Worm (Caenorhabditis elegans): ENCODE data around the gene C23H4.8.

The C23H4.8 gene

DNA sequence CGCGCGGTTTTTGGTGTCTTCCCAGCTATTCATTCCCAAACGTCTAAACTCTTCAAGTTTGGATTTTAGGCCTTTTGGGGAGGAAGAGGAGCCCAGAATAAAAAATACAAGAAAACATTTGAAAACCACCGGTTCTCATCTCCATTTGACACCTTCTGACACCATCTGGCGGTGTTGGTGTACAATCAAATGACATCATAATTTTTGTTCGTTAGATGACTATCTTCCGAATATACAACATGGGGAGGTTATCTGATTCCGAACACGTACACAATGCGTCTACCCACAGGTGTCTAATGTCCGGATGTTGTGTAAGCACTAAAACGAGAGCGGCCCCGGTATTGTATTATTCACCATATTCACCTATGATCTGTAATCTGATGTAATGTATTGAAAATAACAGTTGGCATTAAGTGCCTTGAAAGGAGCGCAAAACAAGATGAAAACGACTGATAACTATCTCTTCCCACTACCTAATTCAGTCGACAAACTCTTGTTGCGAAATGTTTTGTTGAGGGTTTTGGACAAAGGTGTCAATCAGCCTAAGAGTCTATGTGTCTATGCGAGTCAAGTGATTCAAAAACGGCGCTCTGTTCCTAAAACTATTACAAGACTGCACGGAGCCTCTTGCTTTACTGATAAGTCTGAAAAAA is 44.4 kb upstream of the C23H4.8 start (continued):
- TF ChIP-seq pha-4 (GFP tag; IDR thresholded peaks at IDR 0.05): peak; percentile 37; the same call in 1 of the 2 replicates
- TF ChIP-seq pha-4 (tag; optimal IDR thresholded peaks at IDR 0.05): no peak
- peak; percentile 23 for TF ChIP-seq T20F7.1 (GFP tag; optimal IDR thresholded peaks at IDR 0.05)
- peak; percentile 62 for TF ChIP-seq nhr-77 (tag; optimal IDR thresholded peaks at IDR 0.05)
- TF ChIP-seq lsy-2 (tag; optimal IDR thresholded peaks at IDR 0.05): peak in 1 of 2 experiments; percentile 41
- no peak for TF ChIP-seq nhr-237 (tag; optimal IDR thresholded peaks at IDR 0.05)
- peak; percentile 64 for TF ChIP-seq nhr-10 (tag; optimal IDR thresholded peaks at IDR 0.05)
- TF ChIP-seq hlh-30 (tag; optimal IDR thresholded peaks at IDR 0.05; ENCODE audit: insufficient read depth): peak; percentile 65
- TF ChIP-seq lin-1 (GFP tag; IDR thresholded peaks at IDR 0.05): peak; percentile 62; the same call in 1 of the 2 replicates
- peak; percentile 73 for TF ChIP-seq nhr-102 (tag; optimal IDR thresholded peaks at IDR 0.05)
- no peak for TF ChIP-seq ZK546.5 (tag; optimal IDR thresholded peaks at IDR 0.05)
- no peak for TF ChIP-seq ZK337.2 (GFP tag; IDR thresholded peaks at IDR 0.05)
- peak in 1 of 2 experiments; percentile 11 for TF ChIP-seq mdl-1 (tag; optimal IDR thresholded peaks at IDR 0.05)
- peak; percentile 20; the same call in 1 of the 2 replicates for TF ChIP-seq hmg-1.1 (GFP tag; IDR thresholded peaks at IDR 0.05)
- no peak for TF ChIP-seq lir-3 (tag; optimal IDR thresholded peaks at IDR 0.05)
- TF ChIP-seq nhr-48 (tag; optimal IDR thresholded peaks at IDR 0.05): peak; percentile 93
- TF ChIP-seq dmd-8 (GFP tag; IDR thresholded peaks at IDR 0.05): no peak
- TF ChIP-seq nhr-11 (tag; optimal IDR thresholded peaks at IDR 0.05): no peak
- no peak for TF ChIP-seq Y5F2A.4 (GFP tag; optimal IDR thresholded peaks at IDR 0.05)
- no peak for TF ChIP-seq mdt-29 (GFP tag; IDR thresholded peaks at IDR 0.05)
- no peak for TF ChIP-seq jun-1 (tag; optimal IDR thresholded peaks at IDR 0.05)
- TF ChIP-seq dve-1 (tag; optimal IDR thresholded peaks at IDR 0.05; ENCODE audit: insufficient read depth): peak; percentile 85
- TF ChIP-seq tra-1 (GFP tag; IDR thresholded peaks at IDR 0.05): peak; percentile 75; the same call in 1 of the 2 replicates
- TF ChIP-seq lin-13 (GFP tag; optimal IDR thresholded peaks at IDR 0.05): no peak
- TF ChIP-seq pqm-1 (tag; optimal IDR thresholded peaks at IDR 0.05): peak; percentile 88
- no peak for TF ChIP-seq egl-43 (GFP tag; IDR thresholded peaks at IDR 0.05)
- TF ChIP-seq fkh-10 (GFP tag; optimal IDR thresholded peaks at IDR 0.05): no peak
- TF ChIP-seq mep-1 (tag; optimal IDR thresholded peaks at IDR 0.05): peak; percentile 49
- TF ChIP-seq ceh-32 (tag; optimal IDR thresholded peaks at IDR 0.05; ENCODE audit: poor library complexity): no peak
- TF ChIP-seq daf-12 (tag; optimal IDR thresholded peaks at IDR 0.05): no peak
- TF ChIP-seq F37D6.2 (tag; optimal IDR thresholded peaks at IDR 0.05): no peak
- TF ChIP-seq daf-16 (GFP tag; optimal IDR thresholded peaks at IDR 0.05): peak in 1 of 2 experiments; percentile 67
- peak; percentile 98 for TF ChIP-seq daf-16 (tag; optimal IDR thresholded peaks at IDR 0.05)
- TF ChIP-seq php-3 (GFP tag; IDR thresholded peaks at IDR 0.05): peak; percentile 70; the same call in 1 of the 2 replicates
- TF ChIP-seq aly-2 (tag; optimal IDR thresholded peaks at IDR 0.05): no peak
- no peak for TF ChIP-seq dpl-1 (GFP tag; optimal IDR thresholded peaks at IDR 0.05)

DNA sequence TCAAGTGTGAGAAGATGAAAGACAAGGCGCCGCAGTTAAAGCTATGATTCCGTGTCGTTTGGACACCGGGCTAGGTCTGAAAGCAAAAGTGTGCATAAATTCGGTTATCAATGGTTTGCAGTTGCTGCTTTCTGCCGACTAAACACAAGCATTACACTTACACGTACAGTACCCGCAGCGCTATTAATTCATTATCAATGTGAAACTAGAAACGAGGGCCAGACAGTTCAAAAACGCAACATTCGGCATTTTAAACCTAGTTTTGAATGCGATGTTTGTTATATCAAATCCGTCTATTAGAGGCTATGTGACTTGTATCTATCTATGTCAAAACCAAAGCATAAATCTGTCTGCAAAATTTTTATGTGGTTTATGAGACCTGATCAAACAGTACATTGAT is 43.1 kb upstream of the C23H4.8 start:
- no peak for TF ChIP-seq daf-16 (GFP tag; optimal IDR thresholded peaks at IDR 0.05)
- TF ChIP-seq daf-16 (tag; optimal IDR thresholded peaks at IDR 0.05): peak; percentile 3
- TF ChIP-seq dmd-6 (GFP tag; IDR thresholded peaks at IDR 0.05): peak; percentile 50
- no peak for TF ChIP-seq attf-4 (tag; optimal IDR thresholded peaks at IDR 0.05)
- TF ChIP-seq pqm-1 (tag; optimal IDR thresholded peaks at IDR 0.05): peak; percentile 51
